Worm (Caenorhabditis elegans) whole organism, L4/young adult: ENCODE data around the gene F22B5.5.

Experiments used
- W03F9.2 ChIP-seq: fragments of 150-350 bp; optimal IDR thresholded peaks from 2 replicates; lab custom pipeline; 2014; ENCODE audit warnings: missing biosample characterization, missing genetic modification characterization
- dao-5 ChIP-seq: sonication (generic microtip); optimal IDR thresholded peaks from 2 replicates; lab custom pipeline; 2016; ENCODE audit warnings: missing genotype, missing genetic modification characterization, moderate library complexity, missing compliant biosample characterization
- him-1 ChIP-seq: sonication (generic microtip); optimal IDR thresholded peaks from 2 replicates; lab custom pipeline; 2016; ENCODE audit warnings: missing genotype, missing genetic modification reagents, missing genetic modification characterization, missing compliant biosample characterization

DNA sequence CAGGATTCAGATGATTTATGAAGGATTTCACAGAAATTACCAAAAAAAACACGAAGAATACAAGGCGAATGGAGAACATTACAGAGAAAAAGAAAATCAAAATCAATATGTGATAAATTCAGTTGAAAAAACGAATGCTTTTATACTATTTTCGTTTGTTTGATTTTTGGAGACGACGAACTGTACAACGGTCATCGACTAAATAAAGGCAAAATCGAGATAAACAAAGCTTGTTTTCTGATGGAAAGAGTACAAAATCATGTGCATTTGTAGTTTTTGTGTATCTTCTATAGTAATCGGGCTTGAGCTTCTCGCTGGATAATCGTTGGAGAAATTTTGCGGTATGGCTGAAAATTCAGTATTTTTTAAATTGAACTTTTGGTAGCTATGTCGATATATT lies 16.7 kb upstream of the F22B5.5 start, which contains the start of gene M05D6.8:
- TF ChIP-seq dao-5 (tag; lab: Kevin White, UChicago) (no peak), him-1 (no peak), W03F9.2 (no peak)
